Worm (Caenorhabditis elegans) whole organism, early embryonic: ENCODE results near the gene oac-40.

Experiments used
- F13C5.2 ChIP-seq: sonication (generic microtip); optimal IDR thresholded peaks from 2 replicates; lab custom pipeline; 2017; ENCODE audit warnings: mild to moderate bottlenecking, missing genetic modification characterization, inconsistent platforms, missing compliant biosample characterization
- ama-1 ChIP-seq: fragments of 150-350 bp; optimal IDR thresholded peaks from 2 replicates; lab custom pipeline; 2014
- ceh-13 ChIP-seq: fragments of 200-800 bp; sonication (Bioruptor generic); optimal IDR thresholded peaks from 2 replicates; lab custom pipeline; 2018; ENCODE audit warnings: mild to moderate bottlenecking, missing genetic modification characterization, missing compliant biosample characterization
- ceh-36 ChIP-seq: sonication (generic microtip); optimal IDR thresholded peaks from 2 replicates; lab custom pipeline; 2016; ENCODE audit warnings: missing genetic modification characterization, inconsistent platforms, missing compliant biosample characterization
- flt-1 ChIP-seq: fragments of 200-800 bp; sonication (Bioruptor generic); IDR thresholded peaks from 2 replicates; pipeline ENCODE4 v1.3.6; 2022; ENCODE audit warnings: missing genetic modification characterization, missing compliant biosample characterization
- hmbx-1 ChIP-seq: sonication (generic microtip); optimal IDR thresholded peaks from 2 replicates; lab custom pipeline; 2016; ENCODE audit warnings: mild to moderate bottlenecking, missing genetic modification characterization, missing compliant biosample characterization
- hnd-1 ChIP-seq: sonication (generic microtip); optimal IDR thresholded peaks from 2 replicates; lab custom pipeline; 2016; ENCODE audit warnings: missing genetic modification characterization, missing compliant biosample characterization
- pes-1 ChIP-seq: fragments of 200-800 bp; sonication (Bioruptor generic); IDR thresholded peaks from 2 replicates; pipeline ENCODE4 v1.3.6; 2022; ENCODE audit warnings: missing genetic modification reagents, missing genetic modification characterization, missing compliant biosample characterization
- scrt-1 ChIP-seq: fragments of 200-800 bp; sonication (Bioruptor generic); IDR thresholded peaks from 2 replicates; pipeline ENCODE4 v1.3.6; 2022; ENCODE audit warnings: missing genetic modification characterization, missing compliant biosample characterization
- tbx-11 ChIP-seq: fragments of 200-800 bp; sonication (Bioruptor generic); IDR thresholded peaks from 2 replicates; pipeline ENCODE4 v1.3.6; 2022; ENCODE audit warnings: missing genetic modification characterization, missing compliant biosample characterization
- tra-4 ChIP-seq: sonication (generic microtip); optimal IDR thresholded peaks from 2 replicates; lab custom pipeline; 2017; ENCODE audit warnings: missing genetic modification characterization, missing compliant biosample characterization

DNA sequence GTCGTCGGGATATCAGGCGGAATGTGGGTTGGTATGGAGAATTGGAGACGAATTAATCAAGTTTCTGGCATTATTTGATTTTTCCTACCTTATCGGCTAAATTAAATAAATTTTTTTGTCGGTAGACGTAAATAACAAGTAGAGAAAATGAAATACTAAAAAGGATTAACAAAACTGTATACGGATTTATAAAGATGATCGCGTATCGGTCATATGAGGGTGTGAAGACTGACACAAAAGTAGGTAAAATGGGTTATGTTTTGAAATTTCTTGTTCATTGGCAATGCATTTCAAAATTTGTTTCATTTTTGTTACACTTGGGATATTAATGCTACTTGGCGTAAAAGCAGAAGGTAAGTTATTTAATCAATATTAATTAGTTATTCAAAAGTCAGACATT is 42.9 kb downstream of the oac-40 start, which contains the start of the genes C25E10.16 and C25E10.13:
- TF ChIP-seq hnd-1 (no peak), ceh-13 (no peak), ama-1 (lab: Kevin White, UChicago) (no peak), flt-1 (GFP tag; lab: Robert Waterston, UW) (no peak), F13C5.2 (tag; lab: Kevin White, UChicago) (no peak), ceh-36 (tag; lab: Kevin White, UChicago) (no peak), hmbx-1 (tag; lab: Kevin White, UChicago) (no peak), tbx-11 (no peak), pes-1 (GFP tag; lab: Robert Waterston, UW) (no peak), tra-4 (tag; lab: Kevin White, UChicago) (no peak), scrt-1 (no peak)
